Worm (Caenorhabditis elegans): ENCODE measurements around the gene C06A8.6.

DNA sequence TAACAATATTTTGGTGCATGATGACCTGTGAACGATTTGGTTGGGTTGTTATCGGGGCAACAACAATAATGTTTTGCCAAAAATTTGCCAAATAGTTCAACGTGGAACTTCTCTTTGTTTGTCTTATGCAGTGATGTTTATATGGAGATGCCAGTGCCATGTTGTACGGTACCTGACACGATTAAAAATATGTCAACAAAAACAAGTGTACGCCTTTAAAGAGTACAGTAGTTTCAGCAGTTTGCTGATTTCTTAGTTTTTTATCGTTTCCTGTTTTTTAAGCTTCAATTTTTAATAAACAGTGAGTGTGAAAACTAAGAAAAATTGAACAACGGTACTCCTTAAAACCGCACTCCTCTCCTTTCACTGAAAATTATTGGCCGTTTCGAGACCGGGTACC, 6.0 kb downstream of the C06A8.6 start:
- no peak for TF ChIP-seq F13C5.2 (tag; optimal IDR thresholded peaks at IDR 0.05)
- no peak for TF ChIP-seq ama-1 (optimal IDR thresholded peaks at IDR 0.05)
- no peak for TF ChIP-seq flt-1 (GFP tag; IDR thresholded peaks at IDR 0.05)
- no peak for TF ChIP-seq hmbx-1 (tag; optimal IDR thresholded peaks at IDR 0.05)
- TF ChIP-seq scrt-1 (GFP tag; IDR thresholded peaks at IDR 0.05) = no peak
- no peak for TF ChIP-seq ceh-36 (tag; optimal IDR thresholded peaks at IDR 0.05)
- TF ChIP-seq tbx-37 (GFP tag; conservative IDR thresholded peaks at IDR 0.05) = no peak
- no peak for TF ChIP-seq tbx-11 (GFP tag; IDR thresholded peaks at IDR 0.05)
- TF ChIP-seq ets-7 (tag; optimal IDR thresholded peaks at IDR 0.05) = no peak
- TF ChIP-seq ceh-13 (GFP tag; optimal IDR thresholded peaks at IDR 0.05) = no peak
- no peak for TF ChIP-seq aly-1 (tag; optimal IDR thresholded peaks at IDR 0.05)
- no peak for TF ChIP-seq hnd-1 (tag; optimal IDR thresholded peaks at IDR 0.05)
